Worm (Caenorhabditis elegans): ENCODE results near the gene Y22D7AL.3.

ce11 chrIII:1621330-1621729 is 19.9 kb upstream of the Y22D7AL.3 start:
- TF ChIP-seq ceh-82 (tag; optimal IDR thresholded peaks at IDR 0.05) = no peak
- no peak for TF ChIP-seq fos-1 (tag; optimal IDR thresholded peaks at IDR 0.05)
- TF ChIP-seq ceh-28 (tag; optimal IDR thresholded peaks at IDR 0.05) = no peak
- no peak for TF ChIP-seq jun-1 (tag; optimal IDR thresholded peaks at IDR 0.05)
- TF ChIP-seq ceh-9 (tag; optimal IDR thresholded peaks at IDR 0.05) = no peak
- no peak for TF ChIP-seq unc-62 (GFP tag; optimal IDR thresholded peaks at IDR 0.05)
- no peak for TF ChIP-seq lin-39 (tag; optimal IDR thresholded peaks at IDR 0.05)
- no peak for TF ChIP-seq ztf-11 (tag; optimal IDR thresholded peaks at IDR 0.05)
- no peak for TF ChIP-seq ZK546.5 (tag; optimal IDR thresholded peaks at IDR 0.05)
- TF ChIP-seq egl-5 (tag; optimal IDR thresholded peaks at IDR 0.05) = no peak
- no peak for TF ChIP-seq ceh-16 (tag; optimal IDR thresholded peaks at IDR 0.05)
- no peak for TF ChIP-seq hmg-11 (tag; optimal IDR thresholded peaks at IDR 0.05)

Data from whole organism, L3 larva.